Worm (Caenorhabditis elegans) whole organism, L4/young adult: ENCODE results near the gene rpl-22.

ENCODE experiments used
- W03F9.2 ChIP-seq: fragments of 150-350 bp; optimal IDR thresholded peaks from 2 replicates; lab custom pipeline; 2014; ENCODE audit warnings: missing biosample characterization, missing genetic modification characterization
- dao-5 ChIP-seq: sonication (generic microtip); optimal IDR thresholded peaks from 2 replicates; lab custom pipeline; 2016; ENCODE audit warnings: missing genotype, missing genetic modification characterization, moderate library complexity, missing compliant biosample characterization
- him-1 ChIP-seq: sonication (generic microtip); optimal IDR thresholded peaks from 2 replicates; lab custom pipeline; 2016; ENCODE audit warnings: missing genotype, missing genetic modification reagents, missing genetic modification characterization, missing compliant biosample characterization

rpl-22 gene

ce11 chrII:5091640-5092243, 36.3 kb downstream of the rpl-22 start, which contains the start of gene pld-1:
Gene pld-1 (minus strand): TSS chrII:5091690.
- TF ChIP-seq dao-5 (no peak), W03F9.2 (tag; lab: Kevin White, UChicago) (peak; percentile 34)

DNA sequence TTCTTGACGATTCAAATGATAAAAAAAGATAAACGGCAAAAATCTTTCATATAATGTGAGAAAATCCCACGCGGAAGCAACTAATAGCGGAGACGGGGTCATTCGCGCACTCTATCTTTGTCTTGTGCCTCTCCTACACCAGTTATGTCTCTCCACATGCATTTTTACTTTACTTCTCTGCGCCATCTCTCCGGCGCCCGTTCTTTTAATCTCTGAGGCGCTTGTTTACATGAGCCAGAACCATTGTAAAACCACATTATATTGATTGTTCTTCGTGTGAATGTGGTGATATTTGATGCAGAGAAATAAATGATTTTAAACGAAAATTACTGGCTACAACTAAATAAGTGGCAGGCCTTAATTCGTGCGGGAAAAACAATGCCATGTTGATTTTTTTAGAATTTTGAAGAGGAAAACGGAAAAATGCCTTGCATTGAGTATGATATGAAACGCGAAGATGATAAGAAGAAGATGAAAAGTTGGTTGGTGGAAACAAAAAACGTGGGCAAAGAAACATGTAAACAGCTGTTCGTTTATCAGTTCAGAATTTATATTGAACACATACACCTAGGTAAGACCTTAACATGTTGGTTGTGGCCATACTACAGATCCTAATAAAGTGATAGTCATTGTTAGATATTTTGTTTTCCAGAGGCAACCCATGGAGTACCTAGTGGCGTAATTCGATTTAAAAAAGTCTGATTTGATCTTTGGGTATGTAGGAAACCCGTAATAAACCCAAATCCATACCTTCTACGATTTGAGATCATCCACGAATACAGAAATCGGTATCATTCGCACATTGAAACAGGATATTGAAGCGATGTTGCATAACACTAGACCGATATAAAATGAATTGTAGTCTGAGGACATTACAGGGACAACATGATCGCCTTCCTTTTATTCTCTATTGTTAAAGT, 37.2 kb downstream of the rpl-22 start, which contains the start of gene C04G6.2:
Gene C04G6.2, plus strand, starts transcription at position 870 of the 920 bp plus-strand sequence.
- no peak for TF ChIP-seq him-1
- no peak for TF ChIP-seq dao-5
- TF ChIP-seq W03F9.2 (tag; lab: Kevin White, UChicago), result no peak

DNA sequence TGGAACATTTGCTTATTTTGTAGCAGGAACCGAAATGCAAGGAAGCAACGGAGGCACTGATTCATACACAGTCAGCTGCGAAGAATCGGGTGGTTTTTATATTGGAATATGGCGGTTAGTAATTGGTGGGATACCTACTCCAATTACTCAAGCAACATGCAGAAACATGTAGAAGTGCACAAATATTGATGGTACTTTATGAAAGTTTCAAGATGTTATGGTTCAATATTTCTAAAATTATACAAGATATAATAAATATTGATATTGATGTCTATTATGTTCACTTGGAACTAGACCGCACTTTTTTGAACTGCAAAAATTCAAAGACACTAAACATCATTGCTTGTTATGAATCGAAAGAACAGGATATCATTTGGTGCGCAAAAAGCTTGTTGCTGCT, 38.5 kb downstream of the rpl-22 start, which contains the start of gene C04G6.13:
Gene C04G6.13, plus strand, starts transcription at position 301 of the 400 bp plus-strand sequence.
- no peak for TF ChIP-seq him-1
- no peak for TF ChIP-seq dao-5
- TF ChIP-seq W03F9.2 (tag; lab: Kevin White, UChicago), result no peak

DNA sequence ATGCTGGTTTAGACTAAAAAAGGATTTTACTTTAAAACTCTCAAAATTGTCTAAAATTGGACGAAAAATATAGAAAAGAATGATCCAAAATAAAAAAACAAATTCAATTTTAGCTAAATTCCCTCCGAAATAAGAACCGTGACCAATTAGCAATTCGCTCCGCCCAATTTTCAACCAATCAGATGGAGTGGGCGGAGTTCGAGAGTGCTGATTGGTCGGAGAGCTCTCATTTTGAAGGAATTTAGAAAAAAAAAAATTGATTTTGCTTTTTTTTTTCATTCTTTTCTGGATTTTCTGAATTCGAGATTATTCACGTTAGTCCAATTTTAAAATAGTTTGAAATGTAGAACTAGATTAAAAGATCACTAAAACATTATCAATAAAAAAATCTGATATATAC, 43.6 kb downstream of the rpl-22 start:
- TF ChIP-seq W03F9.2 (tag; lab: Kevin White, UChicago), result no peak
- no peak for TF ChIP-seq him-1
- no peak for TF ChIP-seq dao-5

DNA sequence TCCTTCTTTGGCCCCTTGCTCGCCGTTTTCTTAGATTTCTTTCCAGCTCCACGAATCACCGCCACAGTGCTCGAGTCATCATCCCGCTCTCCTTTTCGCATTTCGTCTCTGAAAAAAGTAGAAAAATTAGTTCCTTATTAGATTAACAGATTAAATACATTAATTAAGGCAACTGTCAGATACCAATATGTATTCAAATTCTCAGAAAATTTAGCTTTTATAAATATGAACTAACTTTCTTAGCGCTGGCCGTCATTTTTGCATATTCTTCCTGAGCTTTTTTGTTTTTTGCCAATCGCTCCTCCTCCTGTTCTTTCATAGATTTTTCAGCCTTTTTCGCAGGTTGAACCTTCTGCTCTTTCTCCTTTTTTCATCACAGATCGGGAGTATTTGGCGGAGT, 44.2 kb downstream of the rpl-22 start, which contains the start of gene C04G6.6:
Gene C04G6.6, minus strand, starts transcription at position 101 of the 400 bp plus-strand sequence.
- TF ChIP-seq dao-5, result no peak
- no peak for TF ChIP-seq W03F9.2 (tag; lab: Kevin White, UChicago)
- TF ChIP-seq him-1, result no peak

DNA sequence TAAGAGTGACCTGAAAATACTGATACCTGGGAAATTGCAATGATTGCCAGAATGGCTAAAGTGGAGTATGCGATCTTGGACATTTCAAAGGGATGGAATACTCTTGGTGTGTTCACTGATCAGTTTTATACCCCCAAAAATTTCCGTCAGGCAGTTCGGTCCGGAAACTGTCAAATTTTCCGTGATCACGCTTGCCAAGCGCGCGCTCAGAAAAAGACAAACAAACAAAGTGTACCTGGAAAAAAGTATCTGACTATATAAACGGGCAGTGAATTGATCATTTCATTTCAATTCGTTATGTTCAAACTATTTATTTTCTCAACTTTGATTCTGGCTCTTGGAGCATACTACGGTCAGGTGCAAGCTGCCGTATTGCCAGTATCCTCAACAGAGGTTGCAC, 46.3 kb downstream of the rpl-22 start, which contains the start of the genes idpb-3 and idpb-1:
Gene idpb-3, minus strand, starts transcription at position 101 of the 400 bp plus-strand sequence.
Gene idpb-1, plus strand, starts transcription at position 284 of the 400 bp plus-strand sequence.
- TF ChIP-seq dao-5 (no peak), him-1 (no peak), W03F9.2 (tag; lab: Kevin White, UChicago) (no peak)

DNA sequence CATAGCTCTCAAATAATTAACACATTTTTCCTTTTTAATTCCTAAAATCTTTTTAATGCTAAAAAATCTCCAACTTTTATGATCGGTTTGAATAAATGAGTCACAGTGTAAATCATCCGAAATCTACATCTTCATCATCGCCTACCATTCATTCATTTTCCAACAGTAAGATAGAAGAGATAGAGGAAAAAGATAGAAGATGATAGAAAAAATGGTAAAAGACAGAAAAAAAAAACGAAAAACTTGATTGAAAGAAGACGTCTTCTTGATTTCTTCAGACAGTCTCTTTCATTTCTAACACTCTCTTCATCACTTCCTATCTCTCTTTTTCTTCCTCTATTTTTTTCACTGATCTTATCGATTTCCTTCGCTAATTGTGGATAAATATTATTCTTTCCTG, 47.8 kb downstream of the rpl-22 start:
- no peak for TF ChIP-seq dao-5
- no peak for TF ChIP-seq him-1
- no peak for TF ChIP-seq W03F9.2 (tag; lab: Kevin White, UChicago)

DNA sequence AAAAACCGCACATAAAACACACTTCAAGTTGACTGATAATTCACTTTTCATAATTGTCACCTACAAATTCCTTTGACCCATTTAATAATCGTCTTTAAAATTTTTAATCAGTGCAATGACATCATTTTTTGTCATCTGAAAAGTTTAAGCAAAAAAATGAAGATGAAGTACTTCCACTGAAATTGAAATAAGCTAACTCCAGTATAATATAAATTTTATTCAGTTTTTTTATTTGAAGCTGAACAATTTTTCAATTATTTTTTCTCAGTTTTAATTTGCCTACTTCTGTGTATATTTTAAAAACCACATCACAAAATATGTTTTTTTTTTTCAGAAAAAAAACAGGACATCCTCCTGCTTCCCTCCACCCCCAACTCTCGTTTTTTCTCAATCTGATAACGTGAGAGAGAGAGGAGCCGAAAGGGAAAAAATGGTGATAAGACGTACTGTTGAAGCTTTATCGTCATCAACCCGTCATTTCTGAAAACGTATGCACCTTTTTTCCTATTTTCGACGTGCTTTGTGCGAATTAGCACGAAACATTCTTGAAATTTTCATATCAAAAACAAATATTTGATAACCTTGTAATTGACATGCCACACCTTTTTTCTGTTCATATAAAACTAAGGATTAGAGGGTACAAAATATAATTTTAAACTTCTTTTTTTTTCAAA, 48.5 kb downstream of the rpl-22 start, which contains the start of the genes C04G6.11 and mpk-2:
Gene C04G6.11, minus strand, starts transcription at position 51 of the 674 bp plus-strand sequence.
Gene mpk-2, plus strand, starts transcription at position 335 of the 674 bp plus-strand sequence.
- no peak for TF ChIP-seq him-1
- no peak for TF ChIP-seq dao-5
- TF ChIP-seq W03F9.2 (tag; lab: Kevin White, UChicago), result no peak

DNA sequence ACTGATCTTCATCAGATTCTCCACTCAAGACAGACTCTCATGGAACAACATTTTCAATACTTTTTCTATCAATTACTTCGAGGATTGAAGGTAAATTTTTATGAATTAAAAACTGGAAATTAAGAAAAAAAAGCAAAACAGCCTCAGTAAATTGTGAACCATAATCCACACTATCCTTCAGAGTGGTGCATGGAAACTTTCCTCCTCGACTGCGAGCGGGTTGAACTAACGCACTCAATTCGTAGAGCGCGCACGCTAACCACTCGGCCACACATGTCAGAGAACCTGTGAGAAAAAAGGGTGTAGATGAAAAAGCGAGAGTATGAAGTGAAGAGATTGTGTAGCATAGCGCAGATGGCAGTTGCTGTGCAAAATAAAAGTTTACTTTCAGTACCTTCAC, 49.6 kb downstream of the rpl-22 start:
- TF ChIP-seq dao-5 (peak; percentile 76), him-1 (peak; percentile 86), W03F9.2 (tag; lab: Kevin White, UChicago) (peak; percentile 32)
